Worm (Caenorhabditis elegans) whole organism, early embryonic: ENCODE results near the gene skpo-1.

Experiments used
- B0310.2 ChIP-seq: sonication (generic microtip); optimal IDR thresholded peaks from 2 replicates; lab custom pipeline; 2016; ENCODE audit warnings: mild to moderate bottlenecking, missing genetic modification characterization, missing compliant biosample characterization
- ama-1 ChIP-seq: fragments of 150-350 bp; optimal IDR thresholded peaks from 2 replicates; lab custom pipeline; 2014
- ets-7 ChIP-seq: sonication (generic microtip); optimal IDR thresholded peaks from 2 replicates; lab custom pipeline; 2016; ENCODE audit warnings: missing genotype, missing genetic modification characterization, missing compliant biosample characterization
- flt-1 ChIP-seq: fragments of 200-800 bp; sonication (Bioruptor generic); IDR thresholded peaks from 2 replicates; pipeline ENCODE4 v1.3.6; 2022; ENCODE audit warnings: missing genetic modification characterization, missing compliant biosample characterization
- sea-1 ChIP-seq: fragments of 200-800 bp; sonication (Bioruptor generic); conservative IDR thresholded peaks from 2 replicates; pipeline ENCODE4 v1.3.6; 2022; ENCODE audit warnings: missing genetic modification characterization, missing compliant biosample characterization
- tbx-11 ChIP-seq: fragments of 200-800 bp; sonication (Bioruptor generic); IDR thresholded peaks from 2 replicates; pipeline ENCODE4 v1.3.6; 2022; ENCODE audit warnings: missing genetic modification characterization, missing compliant biosample characterization

DNA sequence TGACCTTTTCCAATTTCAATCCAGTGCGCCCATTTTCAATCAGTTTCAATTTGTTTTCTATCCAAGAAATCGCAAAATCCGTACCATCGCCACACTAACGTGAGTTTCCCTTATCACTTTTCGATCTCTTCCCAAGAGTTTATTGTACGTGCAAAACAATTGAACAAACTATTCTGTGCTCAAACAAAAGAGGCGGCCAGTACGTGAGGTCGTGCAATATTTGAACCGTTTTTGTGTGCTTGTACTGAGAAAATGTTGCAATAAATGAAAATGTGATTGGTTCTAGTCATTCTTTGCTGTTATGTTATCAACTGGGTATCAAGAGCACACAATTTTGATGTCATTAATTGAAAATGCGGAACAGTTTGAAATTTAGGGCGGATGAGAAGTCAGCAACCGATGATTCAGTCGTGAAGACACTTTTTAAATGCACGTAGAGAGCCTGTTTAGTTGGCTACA lies 45.0 kb upstream of the skpo-1 start, which contains the start of gene F22B5.4:
- no peak for TF ChIP-seq sea-1
- TF ChIP-seq flt-1 (GFP tag; lab: Robert Waterston, UW), result no peak
- no peak for TF ChIP-seq B0310.2 (tag; lab: Kevin White, UChicago)
- no peak for TF ChIP-seq ets-7
- TF ChIP-seq ama-1 (lab: Kevin White, UChicago), result no peak
- TF ChIP-seq tbx-11 (GFP tag; lab: Robert Waterston, UW), result no peak
